Fruit fly (Drosophila melanogaster) whole organism, embryonic: ENCODE measurements around the gene Send2.

Experiments used
- Blimp-1 ChIP-seq: fragments of 200-800 bp; sonication (Bioruptor generic); optimal IDR thresholded peaks from 3 replicates; lab custom pipeline; 2018; ENCODE audit warnings: missing biosample characterization, missing genetic modification characterization, mild to moderate bottlenecking, moderate library complexity, missing genetic modification reagents
- CG10565 ChIP-seq: fragments of 200-800 bp; sonication (Bioruptor generic); optimal IDR thresholded peaks from 3 replicates; lab custom pipeline; 2016; ENCODE audit warnings: missing biosample characterization, mild to moderate bottlenecking, missing genetic modification characterization
- CG12219 ChIP-seq: fragments of 200-800 bp; sonication (Bioruptor generic); optimal IDR thresholded peaks from 3 replicates; lab custom pipeline; 2018; ENCODE audit warnings: missing biosample characterization, mild to moderate bottlenecking, missing genetic modification characterization
- CG12299 ChIP-seq: fragments of 200-800 bp; sonication (Bioruptor generic); optimal IDR thresholded peaks from 2 replicates; lab custom pipeline; 2018; ENCODE audit warnings: missing biosample characterization, mild to moderate bottlenecking, missing genetic modification characterization
- CG13775 ChIP-seq: fragments of 200-800 bp; sonication (Bioruptor generic); optimal IDR thresholded peaks from 3 replicates; lab custom pipeline; 2017; ENCODE audit warnings: missing biosample characterization, mild to moderate bottlenecking, missing genetic modification characterization
- CG14860 ChIP-seq: fragments of 200-800 bp; sonication (Bioruptor generic); IDR thresholded peaks from 3 replicates; pipeline ENCODE4 v1.3.6; 2022; ENCODE audit warnings: missing biosample characterization, missing genetic modification characterization; ENCODE audit not compliant: partially characterized antibody
- CG15269 ChIP-seq: fragments of 200-800 bp; sonication (Bioruptor generic); optimal IDR thresholded peaks from 2 replicates; lab custom pipeline; 2018; ENCODE audit warnings: missing biosample characterization, mild to moderate bottlenecking, missing genetic modification characterization, moderate library complexity
- CG1529 ChIP-seq: fragments of 200-800 bp; sonication (Bioruptor generic); optimal IDR thresholded peaks from 3 replicates; lab custom pipeline; 2018; ENCODE audit warnings: missing biosample characterization, missing genetic modification characterization
- CG16813 ChIP-seq: fragments of 200-800 bp; sonication (Bioruptor generic); IDR thresholded peaks from 3 replicates; pipeline ENCODE4 v1.3.6; 2022; ENCODE audit warnings: missing biosample characterization, missing genetic modification characterization; ENCODE audit not compliant: partially characterized antibody
- CG16815 ChIP-seq: fragments of 200-800 bp; sonication (Bioruptor generic); optimal IDR thresholded peaks from 3 replicates; lab custom pipeline; 2017; ENCODE audit warnings: missing biosample characterization, mild to moderate bottlenecking, missing genetic modification characterization
- CG17359 ChIP-seq: fragments of 200-800 bp; sonication (Bioruptor generic); optimal IDR thresholded peaks from 3 replicates; lab custom pipeline; 2018; ENCODE audit warnings: missing biosample characterization, mild to moderate bottlenecking, missing genetic modification characterization, moderate library complexity
- CG17361 ChIP-seq: fragments of 200-800 bp; sonication (Bioruptor generic); IDR thresholded peaks from 3 replicates; pipeline ENCODE4 v1.3.6; 2022; ENCODE audit warnings: missing biosample characterization, missing genetic modification characterization
- CG18764 ChIP-seq: fragments of 200-800 bp; sonication (Bioruptor generic); optimal IDR thresholded peaks from 3 replicates; lab custom pipeline; 2016; ENCODE audit warnings: missing biosample characterization, missing genetic modification characterization
- CG2120 ChIP-seq: fragments of 200-800 bp; sonication (Bioruptor generic); optimal IDR thresholded peaks from 3 replicates; lab custom pipeline; 2016; ENCODE audit warnings: missing biosample characterization, missing genetic modification characterization
- CG33557 ChIP-seq: fragments of 200-800 bp; sonication (Bioruptor generic); optimal IDR thresholded peaks from 2 replicates; lab custom pipeline; 2019; ENCODE audit warnings: missing biosample characterization, mild to moderate bottlenecking, missing genetic modification characterization, moderate library complexity
- CG4617 ChIP-seq: fragments of 200-800 bp; sonication (Bioruptor generic); optimal IDR thresholded peaks from 3 replicates; lab custom pipeline; 2016; ENCODE audit warnings: missing biosample characterization, missing genetic modification characterization, borderline replicate concordance
- CG7372 ChIP-seq: fragments of 200-800 bp; sonication (Bioruptor generic); IDR thresholded peaks from 2 replicates; pipeline ENCODE4 v1.3.6; 2022; ENCODE audit warnings: missing biosample characterization, missing genetic modification characterization
- CG7987 ChIP-seq: fragments of 200-800 bp; sonication (Bioruptor generic); optimal IDR thresholded peaks from 2 replicates; lab custom pipeline; 2018; ENCODE audit warnings: missing biosample characterization, mild to moderate bottlenecking, missing genetic modification characterization, moderate library complexity
- CG8359 ChIP-seq: fragments of 200-800 bp; sonication (Bioruptor generic); optimal IDR thresholded peaks from 2 replicates; lab custom pipeline; 2017; ENCODE audit warnings: missing biosample characterization, mild to moderate bottlenecking, missing genetic modification characterization, borderline replicate concordance
- CG9932 ChIP-seq: fragments of 200-800 bp; sonication (Bioruptor generic); IDR thresholded peaks from 2 replicates; pipeline ENCODE4 v1.3.6; 2022; ENCODE audit warnings: missing biosample characterization, missing genetic modification characterization
- Camta ChIP-seq: fragments of 200-800 bp; sonication (Bioruptor generic); optimal IDR thresholded peaks from 2 replicates; lab custom pipeline; 2016; ENCODE audit warnings: missing biosample characterization, missing genetic modification characterization
- E2f1 ChIP-seq: fragments of 200-800 bp; sonication (Bioruptor generic); IDR thresholded peaks from 2 replicates; pipeline ENCODE4 v1.3.6; 2022; ENCODE audit warnings: missing biosample characterization, missing genetic modification characterization
- Gsc ChIP-seq: fragments of 200-800 bp; sonication (Bioruptor generic); IDR thresholded peaks from 2 replicates; pipeline ENCODE4 v1.3.6; 2022; ENCODE audit warnings: missing biosample characterization, missing genetic modification characterization
- Hmr ChIP-seq: fragments of 200-800 bp; sonication (Bioruptor generic); optimal IDR thresholded peaks from 3 replicates; lab custom pipeline; 2017; ENCODE audit warnings: mild to moderate bottlenecking, missing biosample characterization, missing genetic modification reagents, missing genetic modification characterization
- Hsf ChIP-seq: fragments of 200-800 bp; sonication (Bioruptor generic); optimal IDR thresholded peaks from 3 replicates; lab custom pipeline; 2016; ENCODE audit warnings: missing biosample characterization, missing genetic modification characterization
- Jarid2 ChIP-seq: fragments of 200-800 bp; sonication (Bioruptor generic); optimal IDR thresholded peaks from 3 replicates; lab custom pipeline; 2017; ENCODE audit warnings: mild to moderate bottlenecking, missing biosample characterization, missing genetic modification reagents, missing genetic modification characterization
- Lpt ChIP-seq: fragments of >200 bp; optimal IDR thresholded peaks from 2 replicates; lab custom pipeline; 2018; ENCODE audit warnings: missing biosample characterization, missing genetic modification characterization
- Meics ChIP-seq: fragments of 200-800 bp; sonication (Bioruptor generic); optimal IDR thresholded peaks from 2 replicates; lab custom pipeline; 2017; ENCODE audit warnings: missing biosample characterization, mild to moderate bottlenecking, missing genetic modification characterization
- Mes4 ChIP-seq: fragments of 200-800 bp; sonication (Bioruptor generic); optimal IDR thresholded peaks from 2 replicates; lab custom pipeline; 2016; ENCODE audit warnings: missing biosample characterization, missing genetic modification characterization
- Sox100B ChIP-seq: fragments of 200-800 bp; sonication (Bioruptor generic); optimal IDR thresholded peaks from 3 replicates; lab custom pipeline; 2018; ENCODE audit warnings: missing biosample characterization, mild to moderate bottlenecking, missing genetic modification characterization
- Tbp ChIP-seq: fragments of >200 bp; optimal IDR thresholded peaks from 2 replicates; lab custom pipeline; 2018; ENCODE audit warnings: missing biosample characterization, missing genetic modification characterization
- al ChIP-seq: fragments of 200-800 bp; sonication (Bioruptor generic); IDR thresholded peaks from 2 replicates; pipeline ENCODE4 v1.3.6; 2022; ENCODE audit warnings: missing biosample characterization, missing genetic modification characterization
- ara ChIP-seq: fragments of 200-800 bp; sonication (Bioruptor generic); IDR thresholded peaks from 2 replicates; pipeline ENCODE4 v1.3.6; 2022; ENCODE audit warnings: missing biosample characterization, missing genetic modification characterization
- bsh ChIP-seq, 2 experiments: fragments of 200-800 bp; sonication (Bioruptor generic); optimal IDR thresholded peaks; 2 replicates each; lab custom pipeline; 2017 to 2018; ENCODE audit warnings: mild to moderate bottlenecking in 2 of 2, missing biosample characterization in 2 of 2, missing genetic modification characterization in 2 of 2, moderate library complexity in 1 of 2
- crol ChIP-seq: fragments of 200-800 bp; sonication (Bioruptor generic); IDR thresholded peaks from 2 replicates; pipeline ENCODE4 v1.3.6; 2022; ENCODE audit warnings: missing biosample characterization, missing genetic modification characterization
- gem ChIP-seq: fragments of 200-800 bp; sonication (Bioruptor generic); optimal IDR thresholded peaks from 2 replicates; lab custom pipeline; 2019; ENCODE audit warnings: missing biosample characterization, mild to moderate bottlenecking, missing genetic modification characterization, moderate library complexity
- kah ChIP-seq: fragments of 200-800 bp; sonication (Bioruptor generic); optimal IDR thresholded peaks from 2 replicates; lab custom pipeline; 2018; ENCODE audit warnings: missing biosample characterization, mild to moderate bottlenecking, missing genetic modification characterization
- lbe ChIP-seq: fragments of 200-800 bp; sonication (Bioruptor generic); optimal IDR thresholded peaks from 2 replicates; lab custom pipeline; 2016; ENCODE audit warnings: missing biosample characterization, mild to moderate bottlenecking, missing genetic modification characterization
- lola ChIP-seq, 3 experiments: fragments of >200 bp in 2 of 3; fragments of 200-800 bp in 1 of 3; sonication (Bioruptor generic) in 1 of 3; optimal IDR thresholded peaks; 2 replicates each; lab custom pipeline; 2017 to 2019; ENCODE audit warnings: missing biosample characterization in 3 of 3, missing genetic modification characterization in 3 of 3, mild to moderate bottlenecking in 1 of 3, moderate library complexity in 1 of 3
- mld ChIP-seq: fragments of 200-800 bp; sonication (Bioruptor generic); IDR thresholded peaks from 3 replicates; pipeline ENCODE4 v1.3.6; 2022; ENCODE audit warnings: missing biosample characterization, missing genetic modification characterization; ENCODE audit not compliant: partially characterized antibody
- phol ChIP-seq: fragments of 200-800 bp; sonication (Bioruptor generic); optimal IDR thresholded peaks from 3 replicates; lab custom pipeline; 2018; ENCODE audit warnings: missing biosample characterization, mild to moderate bottlenecking, missing genetic modification characterization, moderate library complexity
- pita ChIP-seq: fragments of 200-800 bp; sonication (Bioruptor generic); optimal IDR thresholded peaks from 2 replicates; lab custom pipeline; 2017; ENCODE audit warnings: missing biosample characterization, mild to moderate bottlenecking, missing genetic modification characterization
- prd ChIP-seq, 3 experiments: fragments of >200 bp in 2 of 3; fragments of 200-800 bp in 1 of 3; sonication (Bioruptor generic) in 1 of 3; optimal IDR thresholded peaks in 2 of 3; IDR thresholded peaks in 1 of 3; 2 replicates in 2 of 3; 3 replicates in 1 of 3; pipeline versions ENCODE4 v1.3.6 to Lab custom; 2017 to 2022; ENCODE audit warnings: missing biosample characterization in 1 of 3, missing genetic modification characterization in 1 of 3
- sqz ChIP-seq: fragments of 200-800 bp; sonication (Bioruptor generic); optimal IDR thresholded peaks from 3 replicates; lab custom pipeline; 2018; ENCODE audit warnings: missing biosample characterization, mild to moderate bottlenecking, missing genetic modification characterization
- tgo ChIP-seq: fragments of 200-800 bp; sonication (Bioruptor generic); IDR thresholded peaks from 3 replicates; pipeline ENCODE4 v1.3.6; 2022; ENCODE audit warnings: missing biosample characterization, missing genetic modification characterization
- tin ChIP-seq: fragments of 200-800 bp; sonication (Bioruptor generic); optimal IDR thresholded peaks from 3 replicates; lab custom pipeline; 2016; ENCODE audit warnings: missing biosample characterization, missing genetic modification characterization
- tio ChIP-seq: fragments of 200-800 bp; sonication (Bioruptor generic); optimal IDR thresholded peaks from 2 replicates; lab custom pipeline; 2017; ENCODE audit warnings: missing biosample characterization, missing genetic modification characterization, inconsistent platforms
- trem ChIP-seq: fragments of 200-800 bp; optimal IDR thresholded peaks from 3 replicates; lab custom pipeline; 2019; ENCODE audit warnings: missing biosample characterization, mild to moderate bottlenecking, missing genetic modification characterization, moderate library complexity
- tx ChIP-seq: fragments of 200-800 bp; sonication (Bioruptor generic); optimal IDR thresholded peaks from 2 replicates; lab custom pipeline; 2016; ENCODE audit warnings: missing biosample characterization, missing genetic modification characterization
- zf30C ChIP-seq: fragments of 200-800 bp; sonication (Bioruptor generic); optimal IDR thresholded peaks from 3 replicates; lab custom pipeline; 2018; ENCODE audit warnings: missing biosample characterization, mild to moderate bottlenecking, missing genetic modification characterization

The Send2 gene

dm6 chr2L:14367274-14367669 lies 20.8 kb upstream of the Send2 start (continued):
- TF ChIP-seq Mes4 (GFP tag; lab: Kevin White, UChicago) (no peak), Lpt (GFP tag; lab: Kevin White, UChicago) (no peak), CG16815 (GFP tag; lab: Kevin White, UChicago) (peak; percentile 12), tx (GFP tag; lab: Kevin White, UChicago) (no peak), phol (tag; lab: Kevin White, UChicago) (peak; percentile 77), trem (tag; lab: Kevin White, UChicago) (peak; percentile 47), lbe (no peak), CG15269 (tag; lab: Kevin White, UChicago) (peak; percentile 43), CG18764 (GFP tag; lab: Kevin White, UChicago) (no peak), mld (no peak), CG17361 (GFP tag; lab: Robert Waterston, UW) (peak; percentile 88), CG8359 (GFP tag; lab: Kevin White, UChicago) (peak; percentile 2), Hmr (GFP tag; lab: Kevin White, UChicago) (no peak), E2f1 (GFP tag; lab: Robert Waterston, UW) (0 out of 2 replicates have a peak, but pooled peaks have one; percentile 36), Blimp-1 (GFP tag; lab: Kevin White, UChicago) (peak; percentile 65), kah (GFP tag; lab: Kevin White, UChicago) (no peak), Jarid2 (GFP tag; lab: Kevin White, UChicago) (no peak), al (GFP tag; lab: Robert Waterston, UW) (no peak), CG2120 (GFP tag; lab: Kevin White, UChicago) (no peak), CG1529 (GFP tag; lab: Kevin White, UChicago) (no peak), CG14860 (no peak), Gsc (no peak), CG7372 (GFP tag; lab: Robert Waterston, UW) (no peak), lola (GFP tag; optimal IDR thresholded peaks at IDR 0.05; lab: Kevin White, UChicago) (peak in 1 of 3 experiments; percentile 40), crol (no peak), gem (tag; lab: Kevin White, UChicago) (peak; percentile 37), CG12219 (GFP tag; lab: Kevin White, UChicago) (no peak), tgo (GFP tag; lab: Robert Waterston, UW) (0 out of 3 replicates have a peak, but pooled peaks have one; percentile 23), CG12299 (tag; lab: Kevin White, UChicago) (no peak), CG33557 (GFP tag; lab: Kevin White, UChicago) (no peak), CG13775 (GFP tag; lab: Kevin White, UChicago) (no peak), CG17359 (tag; lab: Kevin White, UChicago) (peak; percentile 60), CG7987 (GFP tag; lab: Kevin White, UChicago) (no peak), zf30C (no peak), prd (optimal IDR thresholded peaks at IDR 0.05; lab: Kevin White, UChicago) (no peak), prd (GFP tag; IDR thresholded peaks at IDR 0.05; lab: Robert Waterston, UW) (peak; percentile 50; the same call in 1 of the 3 replicates), CG4617 (no peak), sqz (GFP tag; lab: Kevin White, UChicago) (no peak), Sox100B (GFP tag; lab: Kevin White, UChicago) (peak; percentile 82), Tbp (GFP tag; lab: Kevin White, UChicago) (no peak), Meics (peak; percentile 58), bsh (GFP tag; optimal IDR thresholded peaks at IDR 0.05; lab: Kevin White, UChicago) (no peak), tio (no peak), CG9932 (GFP tag; lab: Robert Waterston, UW) (no peak), Camta (GFP tag; lab: Kevin White, UChicago) (no peak), CG16813 (GFP tag; lab: Robert Waterston, UW) (no peak), Hsf (GFP tag; lab: Kevin White, UChicago) (no peak), pita (GFP tag; lab: Kevin White, UChicago) (no peak), tin (GFP tag; lab: Kevin White, UChicago) (peak; percentile 15), ara (no peak), CG10565 (GFP tag; lab: Kevin White, UChicago) (no peak)
